Worm (Caenorhabditis elegans) whole organism, young adult: Measurements from ENCODE around the gene flp-10.

Experiments
- B0019.2 ChIP-seq: fragments of 200-800 bp; sonication (Bioruptor generic); conservative IDR thresholded peaks from 2 replicates; pipeline ENCODE4 v1.3.6; 2022; ENCODE audit warnings: missing genetic modification reagents, missing genetic modification characterization, missing compliant biosample characterization
- C06A6.2 ChIP-seq: fragments of 200-800 bp; sonication (Bioruptor generic); conservative IDR thresholded peaks from 2 replicates; pipeline ENCODE4 v1.3.6; 2022; ENCODE audit warnings: missing genetic modification characterization, missing compliant biosample characterization
- F37B4.10 ChIP-seq: fragments of 200-800 bp; sonication (Bioruptor generic); IDR thresholded peaks from 2 replicates; pipeline ENCODE4 v1.3.6; 2022; ENCODE audit warnings: missing genetic modification characterization, missing compliant biosample characterization
- F39B2.1 ChIP-seq: fragments of 200-800 bp; sonication (Bioruptor generic); IDR thresholded peaks from 2 replicates; pipeline ENCODE4 v1.3.6; 2022; ENCODE audit warnings: missing genetic modification reagents, missing genetic modification characterization, missing compliant biosample characterization
- F57A8.1 ChIP-seq: fragments of 200-800 bp; sonication (Bioruptor generic); optimal IDR thresholded peaks from 2 replicates; lab custom pipeline; 2018; ENCODE audit warnings: mild to moderate bottlenecking, missing genetic modification characterization, moderate library complexity, missing compliant biosample characterization
- K11D2.4 ChIP-seq: fragments of 200-800 bp; sonication (Bioruptor generic); IDR thresholded peaks from 2 replicates; pipeline ENCODE4 v1.3.6; 2022; ENCODE audit warnings: missing genetic modification reagents, missing genetic modification characterization, missing compliant biosample characterization
- Y53F4B.3 ChIP-seq: fragments of 200-800 bp; sonication (Bioruptor generic); IDR thresholded peaks from 2 replicates; pipeline ENCODE4 v1.3.6; 2022; ENCODE audit warnings: missing genetic modification reagents, missing genetic modification characterization, missing compliant biosample characterization
- Y79H2A.3 ChIP-seq: fragments of 200-800 bp; sonication (Bioruptor generic); conservative IDR thresholded peaks from 2 replicates; pipeline ENCODE4 v1.3.6; 2022; ENCODE audit warnings: missing genetic modification reagents, missing genetic modification characterization, missing compliant biosample characterization
- Y95B8A.8 ChIP-seq: fragments of 200-800 bp; sonication (Bioruptor generic); IDR thresholded peaks from 2 replicates; pipeline ENCODE4 v1.3.6; 2022; ENCODE audit warnings: missing genetic modification reagents, missing genetic modification characterization, missing compliant biosample characterization
- aptf-3 ChIP-seq: fragments of 200-800 bp; sonication (Bioruptor generic); IDR thresholded peaks from 2 replicates; pipeline ENCODE4 v1.3.6; 2022; ENCODE audit warnings: missing genetic modification characterization, missing compliant biosample characterization
- attf-3 ChIP-seq: fragments of 200-800 bp; sonication (Bioruptor generic); conservative IDR thresholded peaks from 2 replicates; pipeline ENCODE4 v1.3.6; 2022; ENCODE audit warnings: missing genetic modification reagents, missing genetic modification characterization, missing compliant biosample characterization
- attf-5 ChIP-seq: fragments of 200-800 bp; sonication (Bioruptor generic); optimal IDR thresholded peaks from 2 replicates; lab custom pipeline; 2018; ENCODE audit warnings: mild to moderate bottlenecking, missing genetic modification characterization, missing compliant biosample characterization
- attf-6 ChIP-seq: fragments of 200-800 bp; sonication (Bioruptor generic); IDR thresholded peaks from 2 replicates; pipeline ENCODE4 v1.3.6; 2022; ENCODE audit warnings: missing genetic modification reagents, missing genetic modification characterization, missing compliant biosample characterization
- ccch-3 ChIP-seq: fragments of 200-800 bp; sonication (Bioruptor generic); optimal IDR thresholded peaks from 2 replicates; lab custom pipeline; 2018; ENCODE audit warnings: mild to moderate bottlenecking, missing genetic modification characterization, missing compliant biosample characterization
- cebp-2 ChIP-seq: fragments of 200-800 bp; sonication (Bioruptor generic); IDR thresholded peaks from 2 replicates; pipeline ENCODE4 v1.3.6; 2022; ENCODE audit warnings: missing genetic modification characterization, missing compliant biosample characterization
- ceh-79 ChIP-seq: sonication (generic microtip); optimal IDR thresholded peaks from 2 replicates; lab custom pipeline; 2017; ENCODE audit warnings: mild to moderate bottlenecking, missing genetic modification characterization, missing compliant biosample characterization
- ceh-91 ChIP-seq: fragments of 200-800 bp; sonication (Bioruptor generic); IDR thresholded peaks from 2 replicates; pipeline ENCODE4 v1.3.6; 2022; ENCODE audit warnings: missing genetic modification reagents, missing genetic modification characterization, missing compliant biosample characterization
- die-1 ChIP-seq: sonication (generic microtip); optimal IDR thresholded peaks from 2 replicates; lab custom pipeline; 2016; ENCODE audit warnings: missing genotype, mild to moderate bottlenecking, missing genetic modification characterization, missing compliant biosample characterization
- dox-1 ChIP-seq: fragments of 200-800 bp; sonication (Bioruptor generic); IDR thresholded peaks from 2 replicates; pipeline ENCODE4 v1.3.6; 2022; ENCODE audit warnings: missing genetic modification reagents, missing genetic modification characterization, missing compliant biosample characterization
- egl-18 ChIP-seq: fragments of 200-800 bp; sonication (Bioruptor generic); IDR thresholded peaks from 2 replicates; pipeline ENCODE4 v1.3.6; 2022; ENCODE audit warnings: missing genetic modification reagents, missing genetic modification characterization, missing compliant biosample characterization
- hlh-26 ChIP-seq: fragments of 200-800 bp; sonication (Bioruptor generic); conservative IDR thresholded peaks from 2 replicates; pipeline ENCODE4 v1.3.6; 2022; ENCODE audit warnings: missing genetic modification reagents, missing genetic modification characterization, missing compliant biosample characterization
- hmg-1.2 ChIP-seq: fragments of 200-800 bp; sonication (Bioruptor generic); IDR thresholded peaks from 2 replicates; pipeline ENCODE4 v1.3.6; 2022; ENCODE audit warnings: missing genetic modification reagents, missing genetic modification characterization, missing compliant biosample characterization
- hrde-1 ChIP-seq: sonication (generic microtip); optimal IDR thresholded peaks from 2 replicates; lab custom pipeline; 2016; ENCODE audit warnings: missing genetic modification characterization, mild to moderate bottlenecking, missing compliant biosample characterization, moderate library complexity, missing genotype, missing genetic modification reagents, borderline replicate concordance
- hsf-1 ChIP-seq: fragments of 200-800 bp; sonication (Bioruptor generic); IDR thresholded peaks from 2 replicates; pipeline ENCODE4 v1.3.6; 2022; ENCODE audit warnings: missing genetic modification reagents, missing genetic modification characterization, missing compliant biosample characterization
- lag-1 ChIP-seq: fragments of 200-800 bp; sonication (Bioruptor generic); IDR thresholded peaks from 2 replicates; pipeline ENCODE4 v1.3.6; 2022; ENCODE audit warnings: missing genetic modification reagents, missing genetic modification characterization, missing compliant biosample characterization
- let-526 ChIP-seq: fragments of 200-800 bp; sonication (Bioruptor generic); IDR thresholded peaks from 2 replicates; pipeline ENCODE4 v1.3.6; 2022; ENCODE audit warnings: missing genetic modification reagents, missing genetic modification characterization, missing compliant biosample characterization
- lin-35 ChIP-seq, 3 experiments: fragments of 150-350 bp in 2 of 3; sonication (generic microtip) in 1 of 3; optimal IDR thresholded peaks; 2 replicates each; lab custom pipeline; 2014 to 2018; ENCODE audit warnings: missing biosample characterization in 3 of 3, missing genetic modification characterization in 3 of 3, missing genetic modification reagents in 3 of 3
- lin-40 ChIP-seq: sonication (generic microtip); optimal IDR thresholded peaks from 2 replicates; lab custom pipeline; 2016; ENCODE audit warnings: missing genetic modification characterization, mild to moderate bottlenecking, missing compliant biosample characterization, missing genotype, missing genetic modification reagents
- lin-54 ChIP-seq: fragments of 200-800 bp; sonication (Bioruptor generic); optimal IDR thresholded peaks from 2 replicates; lab custom pipeline; 2018; ENCODE audit warnings: mild to moderate bottlenecking, missing genetic modification characterization, missing compliant biosample characterization
- lsy-27 ChIP-seq: sonication (generic microtip); optimal IDR thresholded peaks from 2 replicates; lab custom pipeline; 2017; ENCODE audit warnings: missing genetic modification characterization, mild to moderate bottlenecking, missing compliant biosample characterization, antibody characterized with exemption, missing genotype, borderline replicate concordance; ENCODE audit not compliant: insufficient read depth
- madf-10 ChIP-seq: sonication (generic microtip); optimal IDR thresholded peaks from 2 replicates; lab custom pipeline; 2016; ENCODE audit warnings: mild to moderate bottlenecking, missing genetic modification characterization, missing compliant biosample characterization
- madf-3 ChIP-seq: fragments of 200-800 bp; sonication (Bioruptor generic); IDR thresholded peaks from 2 replicates; pipeline ENCODE4 v1.3.6; 2022; ENCODE audit warnings: missing genetic modification reagents, missing genetic modification characterization, missing compliant biosample characterization
- mcd-1 ChIP-seq: fragments of 200-800 bp; sonication (Bioruptor generic); IDR thresholded peaks from 2 replicates; pipeline ENCODE4 v1.3.6; 2022; ENCODE audit warnings: missing genetic modification reagents, missing genetic modification characterization, missing compliant biosample characterization
- mel-28 ChIP-seq: sonication (generic microtip); optimal IDR thresholded peaks from 2 replicates; lab custom pipeline; 2016; ENCODE audit warnings: borderline replicate concordance, mild to moderate bottlenecking, missing genetic modification characterization, missing compliant biosample characterization
- mxl-1 ChIP-seq: sonication (generic microtip); optimal IDR thresholded peaks from 2 replicates; lab custom pipeline; 2016; ENCODE audit warnings: missing genetic modification characterization, missing compliant biosample characterization
- nfya-2 ChIP-seq: fragments of 200-800 bp; sonication (Bioruptor generic); IDR thresholded peaks from 2 replicates; pipeline ENCODE4 v1.3.6; 2022; ENCODE audit warnings: missing genetic modification reagents, missing genetic modification characterization, missing compliant biosample characterization
- nhr-27 ChIP-seq: fragments of 200-800 bp; sonication (Bioruptor generic); optimal IDR thresholded peaks from 2 replicates; lab custom pipeline; 2018; ENCODE audit warnings: mild to moderate bottlenecking, missing genetic modification characterization, moderate library complexity, missing compliant biosample characterization
- nhr-80 ChIP-seq: sonication (generic microtip); optimal IDR thresholded peaks from 2 replicates; lab custom pipeline; 2016; ENCODE audit warnings: missing genetic modification characterization, missing compliant biosample characterization
- pha-4 ChIP-seq: fragments of 150-350 bp; sonication (generic microtip); optimal IDR thresholded peaks from 2 replicates; lab custom pipeline; 2014; ENCODE audit warnings: missing biosample characterization, missing genetic modification reagents, missing genetic modification characterization
- rpc-1 ChIP-seq, 2 experiments: fragments of 150-350 bp in 1 of 2; sonication (generic microtip) in 1 of 2; optimal IDR thresholded peaks; 2 replicates each; lab custom pipeline; 2014 to 2018; ENCODE audit warnings: missing biosample characterization in 1 of 2, missing genetic modification characterization in 1 of 2, missing genetic modification reagents in 1 of 2, missing genotype in 1 of 2
- sdz-38 ChIP-seq: sonication (generic microtip); optimal IDR thresholded peaks from 2 replicates; lab custom pipeline; 2016; ENCODE audit warnings: missing genotype, missing genetic modification characterization, missing compliant biosample characterization
- sea-2 ChIP-seq: fragments of 200-800 bp; sonication (Bioruptor generic); IDR thresholded peaks from 2 replicates; pipeline ENCODE4 v1.3.6; 2022; ENCODE audit warnings: missing genetic modification characterization, missing compliant biosample characterization
- snpc-4 ChIP-seq, 5 experiments: fragments of 150-350 bp in 1 of 5; sonication (generic microtip) in 4 of 5; optimal IDR thresholded peaks; 2 replicates each; lab custom pipeline; 2014 to 2018; ENCODE audit warnings: missing genetic modification characterization in 5 of 5, missing biosample characterization in 3 of 5, antibody characterized with exemption in 2 of 5, mild to moderate bottlenecking in 2 of 5, missing compliant biosample characterization in 2 of 5, missing genotype in 2 of 5, moderate library complexity in 2 of 5, missing genetic modification reagents in 1 of 5
- tbx-9 ChIP-seq: sonication (generic microtip); optimal IDR thresholded peaks from 2 replicates; lab custom pipeline; 2016; ENCODE audit warnings: borderline replicate concordance, missing genetic modification characterization, inconsistent platforms, missing compliant biosample characterization
- xnd-1 ChIP-seq: sonication (generic microtip); optimal IDR thresholded peaks from 2 replicates; lab custom pipeline; 2016; ENCODE audit warnings: missing genotype, missing genetic modification reagents, missing genetic modification characterization, missing compliant biosample characterization

The flp-10 gene

ce11 chrIV:7844333-7844973, 24.3 kb upstream of the flp-10 start (continued):
- TF ChIP-seq hsf-1 (GFP tag; lab: Robert Waterston, UW) (no peak), egl-18 (GFP tag; lab: Robert Waterston, UW) (no peak)

ce11 chrIV:7845585-7845984, 23.1 kb upstream of the flp-10 start:
- TF ChIP-seq ceh-91 (GFP tag; lab: Robert Waterston, UW) (no peak), C06A6.2 (no peak), Y53F4B.3 (GFP tag; lab: Robert Waterston, UW) (no peak), F57A8.1 (GFP tag; lab: Kevin White, UChicago) (no peak), madf-3 (GFP tag; lab: Robert Waterston, UW) (no peak), Y95B8A.8 (GFP tag; lab: Robert Waterston, UW) (no peak), ccch-3 (GFP tag; lab: Kevin White, UChicago) (no peak), xnd-1 (tag; lab: Kevin White, UChicago) (no peak), lsy-27 (tag; lab: Kevin White, UChicago) (peak; percentile 51), K11D2.4 (GFP tag; lab: Robert Waterston, UW) (0 out of 2 replicates have a peak, but pooled peaks have one; percentile 24), sea-2 (GFP tag; lab: Robert Waterston, UW) (no peak), ceh-79 (tag; lab: Kevin White, UChicago) (no peak), attf-6 (GFP tag; lab: Robert Waterston, UW) (no peak), hlh-26 (GFP tag; lab: Robert Waterston, UW) (no peak), Y79H2A.3 (GFP tag; lab: Robert Waterston, UW) (no peak), nfya-2 (GFP tag; lab: Robert Waterston, UW) (no peak), hmg-1.2 (GFP tag; lab: Robert Waterston, UW) (peak; percentile 80), cebp-2 (no peak), mxl-1 (no peak), let-526 (no peak), snpc-4 (GFP tag; optimal IDR thresholded peaks at IDR 0.05; lab: Kevin White, UChicago) (no peak), snpc-4 (tag; optimal IDR thresholded peaks at IDR 0.05; lab: Kevin White, UChicago) (peak in 3 of 4 experiments; percentile 15 to 63 (median 54)), egl-18 (GFP tag; lab: Robert Waterston, UW) (no peak), die-1 (tag; lab: Kevin White, UChicago) (peak; percentile 53), rpc-1 (optimal IDR thresholded peaks at IDR 0.05; lab: Kevin White, UChicago) (no peak), rpc-1 (tag; optimal IDR thresholded peaks at IDR 0.05; lab: Kevin White, UChicago) (no peak), lin-35 (GFP tag; optimal IDR thresholded peaks at IDR 0.05; lab: Kevin White, UChicago) (peak in 1 of 3 experiments; percentile 58), B0019.2 (GFP tag; lab: Robert Waterston, UW) (no peak), F39B2.1 (GFP tag; lab: Robert Waterston, UW) (no peak), mcd-1 (GFP tag; lab: Robert Waterston, UW) (peak; percentile 67), lin-54 (GFP tag; lab: Kevin White, UChicago) (peak; percentile 22), aptf-3 (GFP tag; lab: Robert Waterston, UW) (no peak), hrde-1 (no peak), madf-10 (tag; lab: Kevin White, UChicago) (peak; percentile 48), lin-40 (peak; percentile 77), tbx-9 (tag; lab: Kevin White, UChicago) (no peak), attf-3 (GFP tag; lab: Robert Waterston, UW) (no peak), nhr-80 (tag; lab: Kevin White, UChicago) (peak; percentile 60), F37B4.10 (GFP tag; lab: Robert Waterston, UW) (no peak), dox-1 (peak; percentile 77; the same call in 1 of the 2 replicates), mel-28 (tag; lab: Kevin White, UChicago) (no peak), pha-4 (tag; lab: Kevin White, UChicago) (no peak), nhr-27 (tag; lab: Kevin White, UChicago) (peak; percentile 34), sdz-38 (no peak), lag-1 (GFP tag; lab: Robert Waterston, UW) (no peak), attf-5 (GFP tag; lab: Kevin White, UChicago) (peak; percentile 56)
